Fruit fly (Drosophila melanogaster) Kc167 (cell line): ENCODE data around the gene Mccc1.

Source experiments
- h ChIP-seq: fragments of >200 bp; optimal IDR thresholded peaks from 3 replicates; lab custom pipeline; 2018; ENCODE audit warnings: missing external identifiers
- insv ChIP-seq: fragments of >200 bp; optimal IDR thresholded peaks from 3 replicates; lab custom pipeline; 2018; ENCODE audit warnings: missing external identifiers
- psq ChIP-seq: fragments of >200 bp; optimal IDR thresholded peaks from 2 replicates; lab custom pipeline; 2017; ENCODE audit warnings: missing external identifiers
- ttk ChIP-seq: sonication (Bioruptor generic); optimal IDR thresholded peaks from 2 replicates; lab custom pipeline; 2017; ENCODE audit warnings: missing external identifiers

DNA sequence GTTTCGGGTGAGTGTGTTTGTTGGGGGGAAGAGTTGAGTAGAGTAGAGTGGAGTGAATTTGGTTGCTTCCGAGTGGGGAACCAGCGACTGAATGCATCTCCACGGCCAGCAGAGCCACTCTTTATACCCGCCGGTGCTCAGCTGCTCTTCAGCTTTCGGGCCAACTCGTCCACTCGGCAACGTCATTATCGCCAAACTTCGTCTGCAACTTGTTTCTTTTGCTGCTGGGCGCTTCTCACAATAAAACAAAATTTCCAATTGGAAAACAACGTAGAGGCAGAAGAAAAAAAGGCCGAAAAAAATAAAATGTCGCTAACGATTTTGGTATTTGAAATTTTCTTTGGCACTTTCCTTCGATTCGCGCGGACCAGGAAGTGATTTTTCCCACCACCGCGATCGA, 29.0 kb downstream of the Mccc1 start, which contains the start of gene CG2150:
- TF ChIP-seq psq, result no peak
- no peak for TF ChIP-seq insv (lab: Kevin White, UChicago)
- no peak for TF ChIP-seq h (lab: Kevin White, UChicago)
- TF ChIP-seq ttk, result no peak
